Worm (Caenorhabditis elegans) whole organism, L4/young adult: Measurements from ENCODE around the gene ZK1098.3.

Source experiments
- W03F9.2 ChIP-seq: fragments of 150-350 bp; optimal IDR thresholded peaks from 2 replicates; lab custom pipeline; 2014; ENCODE audit warnings: missing biosample characterization, missing genetic modification characterization
- him-1 ChIP-seq: sonication (generic microtip); optimal IDR thresholded peaks from 2 replicates; lab custom pipeline; 2016; ENCODE audit warnings: missing genotype, missing genetic modification reagents, missing genetic modification characterization, missing compliant biosample characterization

DNA sequence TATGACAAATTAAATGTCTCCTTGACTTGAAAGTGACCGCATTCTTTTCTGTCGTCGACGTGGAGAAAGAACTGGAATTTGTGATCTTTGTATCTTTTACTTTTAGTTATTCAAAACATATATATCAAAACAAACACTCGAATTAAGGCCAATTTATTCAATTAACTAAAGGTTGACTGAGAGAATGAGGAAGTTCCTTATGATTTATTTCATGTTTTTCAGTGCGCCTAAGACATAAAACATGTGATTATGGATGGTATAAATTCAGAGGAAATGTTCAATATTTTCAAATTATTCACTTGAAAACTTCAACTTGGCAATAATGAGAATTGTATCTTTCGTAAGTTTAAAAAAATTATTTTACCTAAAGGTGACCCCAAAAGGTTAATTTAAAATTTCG lies 24.9 kb downstream of the ZK1098.3 start, which contains the start of gene F55H2.8:
- TF ChIP-seq him-1 (tag; lab: Kevin White, UChicago) (no peak), W03F9.2 (tag; lab: Kevin White, UChicago) (no peak)
